Worm (Caenorhabditis elegans): ENCODE measurements around the gene pes-8.
A peak's percentile ranks its signal among the peaks of the same experiment; 100 is the strongest.

pes-8 gene

ce11 chrX:9264636-9265035, 13.0 kb downstream of the pes-8 start (continued):
- no peak for TF ChIP-seq snpc-4 (tag; optimal IDR thresholded peaks at IDR 0.05)
- peak; percentile 55; the same call in 1 of the 2 replicates for TF ChIP-seq mdt-29 (GFP tag; IDR thresholded peaks at IDR 0.05)
- TF ChIP-seq ZK337.2 (GFP tag; IDR thresholded peaks at IDR 0.05) = no peak
- TF ChIP-seq daf-16 (GFP tag; optimal IDR thresholded peaks at IDR 0.05) = peak; percentile 5 to 18
- peak; percentile 91 for TF ChIP-seq daf-16 (tag; optimal IDR thresholded peaks at IDR 0.05)
- peak; percentile 2 for TF ChIP-seq ama-1 (optimal IDR thresholded peaks at IDR 0.05)
- TF ChIP-seq ctbp-1 (GFP tag; IDR thresholded peaks at IDR 0.05) = no peak
- TF ChIP-seq dve-1 (tag; optimal IDR thresholded peaks at IDR 0.05; ENCODE audit: insufficient read depth) = peak; percentile 90
- peak; percentile 56; the same call in 1 of the 2 replicates for TF ChIP-seq pha-4 (GFP tag; IDR thresholded peaks at IDR 0.05)
- no peak for TF ChIP-seq pha-4 (tag; optimal IDR thresholded peaks at IDR 0.05)
- TF ChIP-seq skn-1 (tag; optimal IDR thresholded peaks at IDR 0.05) = no peak
- peak; percentile 8 for TF ChIP-seq T20F7.1 (GFP tag; optimal IDR thresholded peaks at IDR 0.05)
- TF ChIP-seq unc-62 (GFP tag; optimal IDR thresholded peaks at IDR 0.05 in 1 of 2) = peak in 1 of 2 experiments; percentile 86
- no peak for TF ChIP-seq unc-62 (tag; optimal IDR thresholded peaks at IDR 0.05)
- TF ChIP-seq egl-27 (tag; optimal IDR thresholded peaks at IDR 0.05) = no peak
- peak; percentile 17 for TF ChIP-seq lin-13 (GFP tag; optimal IDR thresholded peaks at IDR 0.05)
- TF ChIP-seq nhr-28 (tag; optimal IDR thresholded peaks at IDR 0.05) = peak; percentile 79
- no peak for TF ChIP-seq ztf-11 (tag; optimal IDR thresholded peaks at IDR 0.05)
- TF ChIP-seq rbr-2 (tag; optimal IDR thresholded peaks at IDR 0.05) = no peak
- TF ChIP-seq hif-1 (tag; optimal IDR thresholded peaks at IDR 0.05) = peak in 1 of 2 experiments; percentile 43
- TF ChIP-seq ceh-28 (tag; optimal IDR thresholded peaks at IDR 0.05) = no peak
- no peak for TF ChIP-seq egl-43 (GFP tag; IDR thresholded peaks at IDR 0.05)
- TF ChIP-seq saeg-2 (GFP tag; IDR thresholded peaks at IDR 0.05) = 0 out of 2 replicates have a peak, but pooled peaks have one; percentile 20
- no peak for TF ChIP-seq jun-1 (tag; optimal IDR thresholded peaks at IDR 0.05)
- TF ChIP-seq dmd-9 (GFP tag; IDR thresholded peaks at IDR 0.05) = no peak
- peak; percentile 94 for TF ChIP-seq hlh-30 (tag; optimal IDR thresholded peaks at IDR 0.05; ENCODE audit: insufficient read depth)
- TF ChIP-seq lsy-2 (tag; optimal IDR thresholded peaks at IDR 0.05) = peak in 1 of 2 experiments; percentile 43
- TF ChIP-seq F49E8.2 (tag; optimal IDR thresholded peaks at IDR 0.05; ENCODE audit: borderline replicate concordance) = no peak
- TF ChIP-seq lim-7 (GFP tag; IDR thresholded peaks at IDR 0.05) = peak; percentile 37; the same call in 1 of the 2 replicates
- peak; percentile 50 for TF ChIP-seq mes-2 (tag; optimal IDR thresholded peaks at IDR 0.05; ENCODE audit: poor library complexity, severe bottlenecking)
- TF ChIP-seq hlh-11 (tag; optimal IDR thresholded peaks at IDR 0.05) = peak; percentile 94
- TF ChIP-seq spr-1 (tag; optimal IDR thresholded peaks at IDR 0.05) = no peak
- TF ChIP-seq fkh-10 (GFP tag; optimal IDR thresholded peaks at IDR 0.05) = no peak
- no peak for TF ChIP-seq madf-5 (GFP tag; IDR thresholded peaks at IDR 0.05)
- peak; percentile 16 for TF ChIP-seq zip-2 (tag; optimal IDR thresholded peaks at IDR 0.05)
- TF ChIP-seq ceh-82 (tag; optimal IDR thresholded peaks at IDR 0.05) = no peak
- no peak for TF ChIP-seq vab-7 (GFP tag; IDR thresholded peaks at IDR 0.05)
- no peak for TF ChIP-seq ceh-62 (tag; optimal IDR thresholded peaks at IDR 0.05)
- no peak for TF ChIP-seq ces-1 (GFP tag; optimal IDR thresholded peaks at IDR 0.05)
- no peak for TF ChIP-seq ceh-44 (GFP tag; IDR thresholded peaks at IDR 0.05)
- peak; percentile 76 for TF ChIP-seq pqm-1 (tag; optimal IDR thresholded peaks at IDR 0.05)
- no peak for TF ChIP-seq nhr-41 (GFP tag; IDR thresholded peaks at IDR 0.05)
- TF ChIP-seq set-16 (GFP tag; IDR thresholded peaks at IDR 0.05) = no peak; the same call in 1 of the 2 replicates
- TF ChIP-seq nhr-237 (tag; optimal IDR thresholded peaks at IDR 0.05) = no peak
- TF ChIP-seq mep-1 (tag; optimal IDR thresholded peaks at IDR 0.05) = peak; percentile 57
- no peak for TF ChIP-seq nhr-25 (tag; optimal IDR thresholded peaks at IDR 0.05; ENCODE audit: borderline replicate concordance, insufficient read depth)
